Worm (Caenorhabditis elegans): ENCODE measurements around the gene F10E9.3.

F10E9.3 gene

ce11 chrIII:8310239-8311057 is at the start of gene F10E9.3:
F10E9.3 (plus strand) TSS chrIII:8311007.
- no peak for TF ChIP-seq unc-62 (GFP tag; optimal IDR thresholded peaks at IDR 0.05)

- TF ChIP-seq unc-62 (GFP tag; optimal IDR thresholded peaks at IDR 0.05), result no peak
These were observed 48.2 kb upstream of the F10E9.3 start for ce11 chrIII:8262599-8262998.

- no peak for TF ChIP-seq unc-62 (GFP tag; optimal IDR thresholded peaks at IDR 0.05)
These were observed 47.4 kb upstream of the F10E9.3 start, which contains the start of gene col-91 for ce11 chrIII:8263377-8263776. col-91 (minus strand) TSS chrIII:8263664.

- TF ChIP-seq unc-62 (GFP tag; optimal IDR thresholded peaks at IDR 0.05), result no peak
These were observed 45.1 kb upstream of the F10E9.3 start, which contains the start of gene mrps-9 for ce11 chrIII:8265753-8266152. mrps-9 (plus strand) TSS chrIII:8266062.

ce11 chrIII:8268296-8268695 is 42.5 kb upstream of the F10E9.3 start, which contains the start of the genes F09G8.7 and crn-7:
F09G8.7 (minus strand) TSS chrIII:8268355.
crn-7 (plus strand) TSS chrIII:8268531.
- TF ChIP-seq unc-62 (GFP tag; optimal IDR thresholded peaks at IDR 0.05), result no peak

ce11 chrIII:8271676-8272225 is 39.1 kb upstream of the F10E9.3 start, which contains the start of the genes mps-4 and F09G8.10:
mps-4 (minus strand) TSS chrIII:8271776.
F09G8.10 (minus strand) TSS chrIII:8272175.
- no peak for TF ChIP-seq unc-62 (GFP tag; optimal IDR thresholded peaks at IDR 0.05)

- TF ChIP-seq unc-62 (GFP tag; optimal IDR thresholded peaks at IDR 0.05), result no peak
These were observed 34.9 kb upstream of the F10E9.3 start, which contains the start of gene clec-160 for ce11 chrIII:8275871-8276270. clec-160 (minus strand) TSS chrIII:8275971.

ce11 chrIII:8278801-8279200 is 32.0 kb upstream of the F10E9.3 start, which contains the start of gene mig-10:
mig-10 (plus strand) TSS chrIII:8279101.
- TF ChIP-seq unc-62 (GFP tag; optimal IDR thresholded peaks at IDR 0.05), result no peak

ce11 chrIII:8279567-8279966 is 31.2 kb upstream of the F10E9.3 start:
- no peak for TF ChIP-seq unc-62 (GFP tag; optimal IDR thresholded peaks at IDR 0.05)

ce11 chrIII:8280352-8280751 is 30.5 kb upstream of the F10E9.3 start:
- no peak for TF ChIP-seq unc-62 (GFP tag; optimal IDR thresholded peaks at IDR 0.05)

ce11 chrIII:8281310-8281709 is 29.5 kb upstream of the F10E9.3 start:
- TF ChIP-seq unc-62 (GFP tag; optimal IDR thresholded peaks at IDR 0.05), result no peak

ce11 chrIII:8283525-8283924 is 27.3 kb upstream of the F10E9.3 start:
- TF ChIP-seq unc-62 (GFP tag; optimal IDR thresholded peaks at IDR 0.05), result no peak

- TF ChIP-seq unc-62 (GFP tag; optimal IDR thresholded peaks at IDR 0.05), result no peak
These were observed 24.8 kb upstream of the F10E9.3 start for ce11 chrIII:8286003-8286402.

ce11 chrIII:8286824-8287223 is 24.0 kb upstream of the F10E9.3 start:
- no peak for TF ChIP-seq unc-62 (GFP tag; optimal IDR thresholded peaks at IDR 0.05)

- TF ChIP-seq unc-62 (GFP tag; optimal IDR thresholded peaks at IDR 0.05), result no peak
These were observed 23.3 kb upstream of the F10E9.3 start for ce11 chrIII:8287519-8287918.

- no peak for TF ChIP-seq unc-62 (GFP tag; optimal IDR thresholded peaks at IDR 0.05)
These were observed 21.6 kb upstream of the F10E9.3 start for ce11 chrIII:8289181-8289580.

All from whole organism, dauer.